Worm (Caenorhabditis elegans): ENCODE measurements around the gene fbxa-61.
"Not testable (repeated sequence)": the region's sequence is repeated elsewhere in the genome, so short reads cannot be mapped to it uniquely, and the experiment has no call there.

fbxa-61 gene

ce11 chrIII:1223319-1224093, 15.3 kb upstream of the fbxa-61 start:
- TF ChIP-seq unc-62 (GFP tag; optimal IDR thresholded peaks at IDR 0.05): no peak

ce11 chrIII:1225116-1225515, 13.7 kb upstream of the fbxa-61 start:
- TF ChIP-seq unc-62 (GFP tag; optimal IDR thresholded peaks at IDR 0.05): no peak

ce11 chrIII:1225595-1225994, 13.3 kb upstream of the fbxa-61 start:
- TF ChIP-seq unc-62 (GFP tag; optimal IDR thresholded peaks at IDR 0.05): no peak

DNA sequence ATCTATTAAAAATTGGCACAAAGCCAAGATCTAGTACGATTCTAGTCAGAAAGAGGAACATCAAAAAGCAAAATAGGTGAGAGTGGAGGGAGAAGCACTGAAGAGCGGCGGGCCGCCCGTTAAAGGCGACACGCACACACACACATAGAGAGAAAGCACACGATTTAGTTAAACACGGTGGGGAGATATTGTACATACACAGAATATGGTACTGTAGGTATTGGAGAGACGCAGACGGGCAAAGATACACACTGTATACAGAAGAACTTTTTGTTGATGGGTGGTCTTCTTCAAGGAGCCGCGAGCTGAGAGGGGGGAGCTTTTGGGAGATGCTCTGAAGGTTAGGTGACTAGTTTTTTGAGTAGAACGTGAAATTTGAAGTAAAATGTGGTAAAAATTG, 12.6 kb upstream of the fbxa-61 start:
- no peak for TF ChIP-seq unc-62 (GFP tag; optimal IDR thresholded peaks at IDR 0.05)

ce11 chrIII:1228593-1228992, 10.3 kb upstream of the fbxa-61 start:
- TF ChIP-seq unc-62 (GFP tag; optimal IDR thresholded peaks at IDR 0.05): no peak

ce11 chrIII:1229510-1229909, 9.3 kb upstream of the fbxa-61 start:
- no peak for TF ChIP-seq unc-62 (GFP tag; optimal IDR thresholded peaks at IDR 0.05)

ce11 chrIII:1230174-1230573, 8.7 kb upstream of the fbxa-61 start, which contains the start of gene pes-4:
Gene pes-4 (minus strand): TSS chrIII:1230274.
- no peak for TF ChIP-seq unc-62 (GFP tag; optimal IDR thresholded peaks at IDR 0.05)

ce11 chrIII:1230672-1231071, 8.2 kb upstream of the fbxa-61 start:
- TF ChIP-seq unc-62 (GFP tag; optimal IDR thresholded peaks at IDR 0.05): no peak

ce11 chrIII:1231186-1231585, 7.7 kb upstream of the fbxa-61 start:
- TF ChIP-seq unc-62 (GFP tag; optimal IDR thresholded peaks at IDR 0.05): no peak

DNA sequence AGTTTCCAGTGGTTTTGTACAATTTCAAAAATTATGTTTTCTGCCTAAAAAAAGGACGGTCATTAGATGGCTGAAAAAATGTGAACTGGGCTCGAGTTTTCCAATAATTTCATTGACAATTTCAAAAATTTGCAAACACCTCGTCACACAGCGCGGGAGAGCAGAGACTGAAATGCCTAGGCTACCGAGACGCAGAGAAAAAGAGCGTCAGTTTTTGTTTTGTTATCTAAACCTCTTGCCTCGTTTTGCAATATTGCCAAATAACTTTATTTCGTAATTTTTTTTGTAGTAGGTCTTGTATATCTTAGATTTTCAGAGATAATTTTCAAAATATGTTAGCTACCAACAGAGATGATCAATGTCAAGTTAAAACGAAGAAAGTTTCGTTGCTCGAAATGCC, 4.4 kb downstream of the fbxa-61 start, which contains the start of gene fbxa-63:
TSS of gene fbxa-63 (plus strand) at position 310 of the 400 bp plus-strand sequence.
- no peak for TF ChIP-seq unc-62 (GFP tag; optimal IDR thresholded peaks at IDR 0.05)

ce11 chrIII:1248335-1248734, 9.5 kb downstream of the fbxa-61 start:
- TF ChIP-seq unc-62 (GFP tag; optimal IDR thresholded peaks at IDR 0.05): no peak

ce11 chrIII:1249111-1249583, 10.3 kb downstream of the fbxa-61 start, which contains the start of the genes fbxa-76 and fbxa-77:
Gene fbxa-76 (minus strand): TSS chrIII:1249161.
Gene fbxa-77 (plus strand): TSS chrIII:1249475.
- no peak for TF ChIP-seq unc-62 (GFP tag; optimal IDR thresholded peaks at IDR 0.05)

ce11 chrIII:1256519-1256918, 17.7 kb downstream of the fbxa-61 start, which contains the start of gene fbxa-208:
Gene fbxa-208 (plus strand): TSS chrIII:1256819.
- not testable (repeated sequence) for TF ChIP-seq unc-62 (GFP tag; optimal IDR thresholded peaks at IDR 0.05)

ce11 chrIII:1258358-1258757, 19.5 kb downstream of the fbxa-61 start, which contains the start of gene fbxa-78:
Gene fbxa-78 (minus strand): TSS chrIII:1258458.
- TF ChIP-seq unc-62 (GFP tag; optimal IDR thresholded peaks at IDR 0.05): not testable (repeated sequence)

ce11 chrIII:1263692-1264091, 24.8 kb downstream of the fbxa-61 start, which contains the start of gene srz-9:
Gene srz-9 (plus strand): TSS chrIII:1263992.
- TF ChIP-seq unc-62 (GFP tag; optimal IDR thresholded peaks at IDR 0.05): not testable (repeated sequence)

- not testable (repeated sequence) for TF ChIP-seq unc-62 (GFP tag; optimal IDR thresholded peaks at IDR 0.05)
Measured at ce11 chrIII:1266799-1267198, 28.0 kb downstream of the fbxa-61 start, which contains the start of gene fbxa-151. Gene fbxa-151 (minus strand): TSS chrIII:1266899.

- no peak for TF ChIP-seq unc-62 (GFP tag; optimal IDR thresholded peaks at IDR 0.05)
Measured at ce11 chrIII:1269156-1269555, 30.3 kb downstream of the fbxa-61 start, which contains the start of gene fbxa-32. Gene fbxa-32 (minus strand): TSS chrIII:1269256.
